Fruit fly (Drosophila melanogaster) Kc167 (cell line): ENCODE measurements around the gene CG13670.

Source experiments
- psq ChIP-seq: fragments of >200 bp; optimal IDR thresholded peaks from 2 replicates; lab custom pipeline; 2017; ENCODE audit warnings: missing external identifiers
- ttk ChIP-seq: sonication (Bioruptor generic); optimal IDR thresholded peaks from 2 replicates; lab custom pipeline; 2017; ENCODE audit warnings: missing external identifiers

DNA sequence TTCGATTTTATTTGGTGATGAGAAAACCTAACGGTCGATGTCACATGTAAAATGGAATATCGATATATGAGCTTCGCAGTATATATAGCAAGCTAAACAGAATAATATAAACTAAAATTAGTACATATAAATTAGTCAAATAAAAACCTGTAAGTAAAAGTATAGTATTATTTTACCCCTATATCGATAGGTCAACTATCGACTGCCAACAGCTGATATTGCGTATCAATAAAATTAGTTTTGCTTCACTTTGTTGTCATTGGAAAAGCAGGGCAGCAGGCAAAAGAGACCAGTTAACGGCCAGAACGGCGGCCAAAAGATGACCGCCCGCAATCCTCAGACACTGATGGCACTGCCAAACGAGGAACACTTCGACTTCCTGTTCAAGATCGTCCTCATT, 23.6 kb upstream of the CG13670 start, which contains the start of gene Rab19:
- TF ChIP-seq ttk (lab: Kevin White, UChicago): no peak
- TF ChIP-seq psq (lab: Kevin White, UChicago): no peak
